Fruit fly (Drosophila melanogaster) Kc167 (cell line): ENCODE data around the gene CG4619.

Experiments used
- Myc ChIP-seq: fragments of >200 bp; optimal IDR thresholded peaks from 2 replicates; lab custom pipeline; 2017; ENCODE audit warnings: missing external identifiers
- Sin3A ChIP-seq: fragments of >200 bp; optimal IDR thresholded peaks from 2 replicates; lab custom pipeline; 2018; ENCODE audit warnings: missing external identifiers
- insv ChIP-seq: fragments of >200 bp; optimal IDR thresholded peaks from 3 replicates; lab custom pipeline; 2018; ENCODE audit warnings: missing external identifiers
- psq ChIP-seq: fragments of >200 bp; optimal IDR thresholded peaks from 2 replicates; lab custom pipeline; 2017; ENCODE audit warnings: missing external identifiers
- ttk ChIP-seq: sonication (Bioruptor generic); optimal IDR thresholded peaks from 2 replicates; lab custom pipeline; 2017; ENCODE audit warnings: missing external identifiers

DNA sequence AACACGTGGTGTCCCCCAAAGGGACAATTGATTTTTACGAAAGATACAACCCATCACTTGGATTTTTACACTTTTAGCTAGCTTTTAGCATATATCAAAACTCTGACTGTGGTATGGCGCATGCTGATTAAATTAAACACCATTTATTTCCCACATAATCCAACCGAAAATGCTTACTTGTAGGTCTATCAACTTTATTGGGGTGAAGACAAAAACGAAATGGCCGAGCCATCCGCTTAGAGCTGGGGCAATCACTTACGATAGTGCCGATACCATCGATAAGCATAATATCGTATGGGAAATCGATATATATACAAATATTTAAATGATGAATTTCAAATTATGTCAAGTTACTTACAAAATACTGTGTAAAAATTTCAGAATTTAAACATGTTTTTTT is 41.4 kb upstream of the CG4619 start, which contains the start of gene RpS2:
- TF ChIP-seq psq (lab: Kevin White, UChicago), result no peak
- no peak for TF ChIP-seq Myc (lab: Kevin White, UChicago)
- no peak for TF ChIP-seq insv (lab: Kevin White, UChicago)
- TF ChIP-seq Sin3A (lab: Kevin White, UChicago), result no peak
- TF ChIP-seq ttk (lab: Kevin White, UChicago), result no peak
